Fruit fly (Drosophila melanogaster): Measurements from ENCODE around the gene CG6765.
A peak's percentile ranks its signal among the peaks of the same experiment; 100 is the strongest.

The CG6765 gene

dm6 chr3L:8549183-8549890, 36.8 kb downstream of the CG6765 start:
- no peak for TF ChIP-seq GATAd (GFP tag; optimal IDR thresholded peaks at IDR 0.05)
- TF ChIP-seq Rel (GFP tag; optimal IDR thresholded peaks at IDR 0.05) = no peak
- TF ChIP-seq Rel (tag; optimal IDR thresholded peaks at IDR 0.05) = no peak
- no peak for TF ChIP-seq sv (GFP tag; optimal IDR thresholded peaks at IDR 0.05)
- no peak for TF ChIP-seq Mio (GFP tag; optimal IDR thresholded peaks at IDR 0.05)
- TF ChIP-seq pan (optimal IDR thresholded peaks at IDR 0.05) = no peak
- no peak for TF ChIP-seq fru (GFP tag; optimal IDR thresholded peaks at IDR 0.05)
- TF ChIP-seq Myc (optimal IDR thresholded peaks at IDR 0.05) = no peak
- TF ChIP-seq Hr83 (GFP tag; optimal IDR thresholded peaks at IDR 0.05; ENCODE audit: poor library complexity, severe bottlenecking) = no peak
- no peak for TF ChIP-seq brk (GFP tag; optimal IDR thresholded peaks at IDR 0.05)
- no peak for TF ChIP-seq h (GFP tag; optimal IDR thresholded peaks at IDR 0.05)

- TF ChIP-seq GATAd (GFP tag; optimal IDR thresholded peaks at IDR 0.05) (no peak), Rel (GFP tag; optimal IDR thresholded peaks at IDR 0.05) (no peak), Rel (tag; optimal IDR thresholded peaks at IDR 0.05) (peak; percentile 32)
These were observed 38.3 kb downstream of the CG6765 start for dm6 chr3L:8550836-8551235.

DNA sequence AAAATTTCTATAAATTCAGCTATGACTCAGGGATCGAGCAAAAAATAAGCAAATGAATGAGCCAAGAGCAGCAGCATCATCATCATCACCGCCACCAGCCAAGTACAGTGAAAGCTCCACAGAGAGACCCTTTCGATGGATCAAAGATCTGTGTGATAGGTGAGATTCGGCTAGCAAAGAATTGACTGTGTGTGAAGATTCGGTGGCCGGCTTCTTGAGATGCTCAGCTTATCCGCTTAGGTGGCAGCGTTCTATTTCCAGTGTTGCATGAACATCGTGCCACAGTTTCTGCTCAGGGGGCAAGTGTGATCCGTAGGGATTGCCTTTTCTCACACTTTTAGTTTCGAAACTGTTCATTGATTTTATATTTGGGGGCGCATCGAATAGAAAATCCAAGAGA, 40.6 kb downstream of the CG6765 start:
- TF ChIP-seq Hnf4 (GFP tag; optimal IDR thresholded peaks at IDR 0.05) = no peak
- TF ChIP-seq h (GFP tag; optimal IDR thresholded peaks at IDR 0.05) = no peak
- TF ChIP-seq rgr (GFP tag; optimal IDR thresholded peaks at IDR 0.05) = no peak
- no peak for TF ChIP-seq dsf (GFP tag; optimal IDR thresholded peaks at IDR 0.05; ENCODE audit: borderline replicate concordance)
- TF ChIP-seq OdsH (GFP tag; optimal IDR thresholded peaks at IDR 0.05) = no peak
- TF ChIP-seq Dif (GFP tag; optimal IDR thresholded peaks at IDR 0.05; ENCODE audit: partially characterized antibody) = no peak
- no peak for TF ChIP-seq brk (GFP tag; optimal IDR thresholded peaks at IDR 0.05)
- TF ChIP-seq CG9705 (GFP tag; optimal IDR thresholded peaks at IDR 0.05) = no peak
- TF ChIP-seq Sp1 (GFP tag; optimal IDR thresholded peaks at IDR 0.05) = no peak
- no peak for TF ChIP-seq dl (GFP tag; optimal IDR thresholded peaks at IDR 0.05; ENCODE audit: insufficient read depth in 1 of 2, partially characterized antibody in 2 of 2)

DNA sequence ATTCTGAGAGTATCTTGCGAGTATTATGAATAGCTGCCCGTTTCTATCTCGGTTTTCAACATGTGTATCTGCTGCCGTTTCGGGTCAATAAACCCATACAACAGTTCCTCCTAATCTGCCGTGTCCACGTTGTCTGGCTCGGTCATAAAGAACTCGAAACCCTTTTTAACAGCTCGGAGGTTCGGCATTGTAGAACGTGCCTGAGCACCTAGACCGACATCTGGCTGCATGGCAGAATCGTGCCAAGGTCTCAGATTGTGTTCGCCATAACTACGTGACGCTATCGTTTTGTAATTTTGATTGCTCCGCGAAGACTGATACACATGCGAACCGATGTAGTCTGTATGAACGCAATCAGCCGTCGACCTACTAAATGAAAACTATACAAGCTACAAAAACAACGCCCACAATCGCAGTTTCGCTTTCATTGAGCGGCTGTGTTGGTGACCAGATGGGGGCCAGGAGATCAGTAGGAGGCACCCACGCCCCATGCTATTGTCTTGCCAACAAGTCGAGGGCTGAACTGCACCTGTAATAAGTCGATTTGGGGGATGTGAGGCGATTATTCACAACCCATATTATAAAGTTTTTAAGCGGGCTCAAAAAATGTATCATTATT, 41.6 kb downstream of the CG6765 start:
- no peak for TF ChIP-seq rgr (GFP tag; optimal IDR thresholded peaks at IDR 0.05)
- no peak for TF ChIP-seq sv (GFP tag; optimal IDR thresholded peaks at IDR 0.05)
- no peak for TF ChIP-seq Sp1 (GFP tag; optimal IDR thresholded peaks at IDR 0.05)
- TF ChIP-seq pan (optimal IDR thresholded peaks at IDR 0.05) = no peak
- TF ChIP-seq tai (GFP tag; optimal IDR thresholded peaks at IDR 0.05) = no peak
- TF ChIP-seq foxo (GFP tag; optimal IDR thresholded peaks at IDR 0.05) = no peak
- TF ChIP-seq dsf (GFP tag; optimal IDR thresholded peaks at IDR 0.05; ENCODE audit: borderline replicate concordance) = no peak
- TF ChIP-seq CG32264 (GFP tag; optimal IDR thresholded peaks at IDR 0.05) = no peak
- no peak for TF ChIP-seq Hnf4 (GFP tag; optimal IDR thresholded peaks at IDR 0.05)
- TF ChIP-seq brk (GFP tag; optimal IDR thresholded peaks at IDR 0.05) = no peak
- TF ChIP-seq sage (GFP tag; optimal IDR thresholded peaks at IDR 0.05) = no peak
- no peak for TF ChIP-seq OdsH (GFP tag; optimal IDR thresholded peaks at IDR 0.05)
- no peak for TF ChIP-seq Mio (GFP tag; optimal IDR thresholded peaks at IDR 0.05)
- TF ChIP-seq HLH106 (tag; optimal IDR thresholded peaks at IDR 0.05) = no peak
- TF ChIP-seq woc (GFP tag; optimal IDR thresholded peaks at IDR 0.05) = no peak
- TF ChIP-seq Hr78 (GFP tag; optimal IDR thresholded peaks at IDR 0.05) = no peak
- no peak for TF ChIP-seq Dfd (GFP tag; optimal IDR thresholded peaks at IDR 0.05)
- TF ChIP-seq Myc (optimal IDR thresholded peaks at IDR 0.05) = no peak
- no peak for TF ChIP-seq ey (GFP tag; optimal IDR thresholded peaks at IDR 0.05)

DNA sequence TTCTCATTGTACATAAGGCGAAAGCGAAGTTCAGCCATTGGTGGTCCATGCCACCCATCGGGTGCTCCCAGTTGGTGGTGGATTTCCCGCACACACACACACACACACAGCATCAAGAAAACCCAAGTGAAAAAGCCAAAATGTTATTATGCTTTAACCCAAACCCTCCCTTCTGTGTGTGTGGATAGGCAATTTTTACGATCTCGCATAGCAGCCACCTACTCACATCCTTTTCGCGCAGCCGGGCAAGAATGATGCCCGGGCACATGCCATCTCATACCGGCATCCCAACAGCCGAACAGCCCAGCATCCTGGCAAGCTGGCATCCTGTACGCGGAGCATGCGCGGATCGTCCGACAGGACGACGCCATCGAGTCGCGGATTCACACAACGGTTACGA, 44.5 kb downstream of the CG6765 start:
- TF ChIP-seq Sp1 (GFP tag; optimal IDR thresholded peaks at IDR 0.05) (no peak), fru (GFP tag; optimal IDR thresholded peaks at IDR 0.05) (no peak), Vsx2 (GFP tag; optimal IDR thresholded peaks at IDR 0.05; ENCODE audit: partially characterized antibody) (no peak), Dfd (GFP tag; optimal IDR thresholded peaks at IDR 0.05) (no peak), dmrt93B (GFP tag; optimal IDR thresholded peaks at IDR 0.05) (no peak), lola (GFP tag; optimal IDR thresholded peaks at IDR 0.05) (no peak), foxo (GFP tag; optimal IDR thresholded peaks at IDR 0.05) (no peak), CG32264 (GFP tag; optimal IDR thresholded peaks at IDR 0.05) (no peak), dsf (GFP tag; optimal IDR thresholded peaks at IDR 0.05; ENCODE audit: borderline replicate concordance) (no peak), h (GFP tag; optimal IDR thresholded peaks at IDR 0.05) (no peak), CG9705 (GFP tag; optimal IDR thresholded peaks at IDR 0.05) (no peak)
